Fruit fly (Drosophila melanogaster): Measurements from ENCODE around the gene Mrp4.

Gene Mrp4

dm6 chr3R:11568873-11569450 lies at the start of gene Mrp4 (continued):
- no peak for TF ChIP-seq CG8290 (GFP tag; optimal IDR thresholded peaks at IDR 0.05)
- no peak for TF ChIP-seq CG8290 (tag; optimal IDR thresholded peaks at IDR 0.05)
- no peak for TF ChIP-seq CG10321 (GFP tag; IDR thresholded peaks at IDR 0.05)
- no peak for TF ChIP-seq CG4707 (GFP tag; optimal IDR thresholded peaks at IDR 0.05)
- no peak for TF ChIP-seq crol (GFP tag; IDR thresholded peaks at IDR 0.05)
- TF ChIP-seq seq (GFP tag; IDR thresholded peaks at IDR 0.05) = peak; percentile 29; the same call in 1 of the 2 replicates
- peak; percentile 32 for TF ChIP-seq HHEX (GFP tag; optimal IDR thresholded peaks at IDR 0.05)
- TF ChIP-seq CG1792 (GFP tag; optimal IDR thresholded peaks at IDR 0.05) = peak; percentile 34
- TF ChIP-seq pfk (GFP tag; optimal IDR thresholded peaks at IDR 0.05) = peak; percentile 60
- peak; percentile 11 for TF ChIP-seq CG9876 (GFP tag; optimal IDR thresholded peaks at IDR 0.05)
- TF ChIP-seq lov (optimal IDR thresholded peaks at IDR 0.05) = no peak
- TF ChIP-seq lov (GFP tag; IDR thresholded peaks at IDR 0.05) = 0 out of 3 replicates have a peak, but pooled peaks have one; percentile 26
- peak; percentile 71 for TF ChIP-seq vvl (GFP tag; IDR thresholded peaks at IDR 0.05)
- TF ChIP-seq E2f2 (GFP tag; IDR thresholded peaks at IDR 0.05) = peak; percentile 31; the same call in 1 of the 2 replicates
- TF ChIP-seq PHDP (tag; optimal IDR thresholded peaks at IDR 0.05) = peak; percentile 50
- TF ChIP-seq sob (GFP tag; IDR thresholded peaks at IDR 0.05) = peak; percentile 69; the same call in 1 of the 2 replicates
- TF ChIP-seq scrt (GFP tag; optimal IDR thresholded peaks at IDR 0.05) = peak; percentile 27
- peak; percentile 23 for TF ChIP-seq CG11723 (GFP tag; optimal IDR thresholded peaks at IDR 0.05)
- no peak for TF ChIP-seq Vsx1 (GFP tag; optimal IDR thresholded peaks at IDR 0.05)
- TF ChIP-seq Hr3 (GFP tag; optimal IDR thresholded peaks at IDR 0.05) = no peak
- TF ChIP-seq zfh2 (GFP tag; optimal IDR thresholded peaks at IDR 0.05) = no peak
- TF ChIP-seq Ravus (GFP tag; IDR thresholded peaks at IDR 0.05) = no peak
- TF ChIP-seq Hr51 (GFP tag; optimal IDR thresholded peaks at IDR 0.05) = peak; percentile 24 to 33
- TF ChIP-seq CG16863 (GFP tag; optimal IDR thresholded peaks at IDR 0.05) = no peak
- TF ChIP-seq oc (tag; optimal IDR thresholded peaks at IDR 0.05) = peak; percentile 19
- no peak for TF ChIP-seq CG11560 (tag; IDR thresholded peaks at IDR 0.05)
- no peak for TF ChIP-seq tll (GFP tag; optimal IDR thresholded peaks at IDR 0.05)
- TF ChIP-seq jing (GFP tag; optimal IDR thresholded peaks at IDR 0.05) = no peak
- TF ChIP-seq CG7556 (GFP tag; optimal IDR thresholded peaks at IDR 0.05) = peak; percentile 34
- TF ChIP-seq CG13296 (GFP tag; optimal IDR thresholded peaks at IDR 0.05) = peak; percentile 80
- no peak for TF ChIP-seq ttk (GFP tag; IDR thresholded peaks at IDR 0.05)
- TF ChIP-seq nom (GFP tag; optimal IDR thresholded peaks at IDR 0.05) = peak; percentile 83
- peak; percentile 14; the same call in 1 of the 2 replicates for TF ChIP-seq CG42726 (GFP tag; IDR thresholded peaks at IDR 0.05; ENCODE audit: partially characterized antibody)
- TF ChIP-seq CG10267 (tag; optimal IDR thresholded peaks at IDR 0.05) = no peak
- TF ChIP-seq Doc3 (GFP tag; IDR thresholded peaks at IDR 0.05; ENCODE audit: partially characterized antibody) = peak; percentile 55; the same call in 1 of the 3 replicates
- no peak for TF ChIP-seq ken (GFP tag; IDR thresholded peaks at IDR 0.05)
- TF ChIP-seq CG10959 (GFP tag; IDR thresholded peaks at IDR 0.05) = no peak
- peak; percentile 46 for TF ChIP-seq Side (GFP tag; optimal IDR thresholded peaks at IDR 0.05)
- TF ChIP-seq YL-1 (GFP tag; optimal IDR thresholded peaks at IDR 0.05) = no peak
- peak; percentile 61 for TF ChIP-seq cwo (GFP tag; optimal IDR thresholded peaks at IDR 0.05)
- TF ChIP-seq B-H2 (GFP tag; optimal IDR thresholded peaks at IDR 0.05) = peak; percentile 52
- TF ChIP-seq CG10366 (GFP tag; IDR thresholded peaks at IDR 0.05) = no peak
- TF ChIP-seq chm (GFP tag; IDR thresholded peaks at IDR 0.05) = peak; percentile 88
- TF ChIP-seq Stat92E (GFP tag; optimal IDR thresholded peaks at IDR 0.05) = peak in 1 of 3 experiments; percentile 76
- no peak; the same call in 1 of the 3 replicates for TF ChIP-seq so (GFP tag; IDR thresholded peaks at IDR 0.05)
- TF ChIP-seq eve (GFP tag; optimal IDR thresholded peaks at IDR 0.05) = no peak
- peak; percentile 7 for TF ChIP-seq pros (GFP tag; optimal IDR thresholded peaks at IDR 0.05)
- no peak for TF ChIP-seq Meics (GFP tag; optimal IDR thresholded peaks at IDR 0.05)
- TF ChIP-seq CG16815 (GFP tag; optimal IDR thresholded peaks at IDR 0.05) = no peak
- TF ChIP-seq Deaf1 (tag; optimal IDR thresholded peaks at IDR 0.05) = peak; percentile 85
